Fruit fly (Drosophila melanogaster) whole organism, adult: ENCODE measurements around the gene CG32086.

Experiments used
- CG12768 ChIP-seq: fragments of 200-800 bp; sonication (Bioruptor generic); optimal IDR thresholded peaks from 2 replicates; lab custom pipeline; 2017; ENCODE audit warnings: missing biosample characterization, missing genetic modification characterization, mild to moderate bottlenecking, moderate library complexity, missing genetic modification reagents
- CG14711 ChIP-seq: fragments of 200-800 bp; sonication (Bioruptor generic); optimal IDR thresholded peaks from 2 replicates; lab custom pipeline; 2018; ENCODE audit warnings: missing biosample characterization, mild to moderate bottlenecking, missing genetic modification characterization, moderate library complexity
- CG1620 ChIP-seq: fragments of 200-800 bp; sonication (Bioruptor generic); optimal IDR thresholded peaks from 2 replicates; lab custom pipeline; 2016; ENCODE audit warnings: missing biosample characterization, missing genetic modification characterization
- Mnt ChIP-seq: fragments of 200-800 bp; sonication (Bioruptor generic); optimal IDR thresholded peaks from 2 replicates; lab custom pipeline; 2016; ENCODE audit warnings: missing biosample characterization, mild to moderate bottlenecking, missing genetic modification characterization
- bab1 ChIP-seq: fragments of 200-800 bp; sonication (Bioruptor generic); optimal IDR thresholded peaks from 3 replicates; lab custom pipeline; 2019; ENCODE audit warnings: missing biosample characterization, mild to moderate bottlenecking, missing genetic modification characterization, moderate library complexity
- cnc ChIP-seq, 2 experiments: fragments of >200 bp; optimal IDR thresholded peaks; 2 replicates each; lab custom pipeline; 2017
- kay ChIP-seq: fragments of 200-800 bp; sonication (Bioruptor generic); peaks from one replicate; lab custom pipeline; 2016; ENCODE audit warnings: missing biosample characterization, missing genetic modification characterization, borderline replicate concordance
- ovo ChIP-seq: fragments of 200-800 bp; sonication (Bioruptor generic); optimal IDR thresholded peaks from 2 replicates; lab custom pipeline; 2016; ENCODE audit warnings: missing biosample characterization, missing genetic modification characterization
- toe ChIP-seq: fragments of 200-800 bp; sonication (Bioruptor generic); optimal IDR thresholded peaks from 2 replicates; lab custom pipeline; 2016; ENCODE audit warnings: missing biosample characterization, missing genetic modification characterization

DNA sequence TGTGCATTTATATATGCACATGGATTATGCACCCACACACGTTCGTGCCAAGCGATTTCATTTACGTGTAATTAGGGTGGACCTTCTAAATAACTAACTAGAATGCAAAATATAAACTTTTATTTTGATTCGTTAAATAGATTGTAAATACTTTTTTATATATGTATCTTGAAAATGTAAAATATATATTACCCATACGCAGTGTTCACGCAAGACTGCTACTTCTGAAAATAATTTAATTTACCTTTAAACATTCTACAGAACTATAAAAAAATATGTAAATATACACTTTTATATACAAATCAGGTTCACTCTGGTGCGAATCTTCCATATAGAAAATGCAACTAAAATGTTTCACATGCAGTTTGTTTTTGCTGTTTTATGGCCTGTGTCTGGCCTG lies 9.9 kb upstream of the CG32086 start:
- TF ChIP-seq CG12768 (GFP tag; lab: Kevin White, UChicago) = peak; percentile 62
- TF ChIP-seq CG14711 (tag; lab: Kevin White, UChicago) = peak; percentile 9
- no peak for TF ChIP-seq kay
- no peak for TF ChIP-seq Mnt (GFP tag; lab: Kevin White, UChicago)
- TF ChIP-seq bab1 = no peak
- no peak for TF ChIP-seq CG1620 (GFP tag; lab: Kevin White, UChicago)
- no peak for TF ChIP-seq ovo (GFP tag; lab: Kevin White, UChicago)
- TF ChIP-seq cnc (optimal IDR thresholded peaks at IDR 0.05; lab: Kevin White, UChicago) = no peak
- no peak for TF ChIP-seq toe
